Worm (Caenorhabditis elegans) whole organism, L3 larva: Measurements from ENCODE around the gene gadr-3.

Experiments used
- R02D3.7 ChIP-seq: fragments of 150-350 bp; optimal IDR thresholded peaks from 2 replicates; lab custom pipeline; 2014; ENCODE audit warnings: missing biosample characterization, missing genetic modification characterization
- aly-2 ChIP-seq: fragments of 150-350 bp; optimal IDR thresholded peaks from 2 replicates; lab custom pipeline; 2014; ENCODE audit warnings: missing biosample characterization, missing genetic modification characterization
- ama-1 ChIP-seq: fragments of 150-350 bp; optimal IDR thresholded peaks from 2 replicates; lab custom pipeline; 2018
- ceh-82 ChIP-seq: fragments of 150-350 bp; optimal IDR thresholded peaks from 2 replicates; lab custom pipeline; 2014; ENCODE audit warnings: missing biosample characterization, missing genetic modification characterization
- daf-12 ChIP-seq: fragments of 150-350 bp; optimal IDR thresholded peaks from 2 replicates; lab custom pipeline; 2014; ENCODE audit warnings: missing biosample characterization, missing genetic modification reagents, missing genetic modification characterization
- egl-27 ChIP-seq: sonication (generic microtip); optimal IDR thresholded peaks from 4 replicates; lab custom pipeline; 2017; ENCODE audit warnings: missing biosample characterization, missing genetic modification reagents, missing genetic modification characterization
- egl-5 ChIP-seq: fragments of 150-350 bp; optimal IDR thresholded peaks from 2 replicates; lab custom pipeline; 2017; ENCODE audit warnings: missing biosample characterization, missing genetic modification reagents, missing genetic modification characterization, inconsistent platforms
- elt-1 ChIP-seq: fragments of 150-350 bp; optimal IDR thresholded peaks from 2 replicates; lab custom pipeline; 2014; ENCODE audit warnings: missing biosample characterization, missing genetic modification characterization
- elt-2 ChIP-seq: sonication (generic microtip); optimal IDR thresholded peaks from 2 replicates; lab custom pipeline; 2016; ENCODE audit warnings: missing genetic modification reagents, mild to moderate bottlenecking, missing genetic modification characterization, missing compliant biosample characterization
- fkh-10 ChIP-seq: sonication (generic microtip); optimal IDR thresholded peaks from 2 replicates; lab custom pipeline; 2017; ENCODE audit warnings: missing biosample characterization, missing genetic modification reagents, missing genetic modification characterization
- fkh-2 ChIP-seq: fragments of 150-350 bp; optimal IDR thresholded peaks from 2 replicates; lab custom pipeline; 2014; ENCODE audit warnings: missing biosample characterization, missing genetic modification reagents, missing genetic modification characterization
- hmg-11 ChIP-seq: sonication (generic microtip); optimal IDR thresholded peaks from 2 replicates; lab custom pipeline; 2016; ENCODE audit warnings: missing genetic modification characterization, missing compliant biosample characterization
- jun-1 ChIP-seq: fragments of 150-350 bp; optimal IDR thresholded peaks from 2 replicates; lab custom pipeline; 2014; ENCODE audit warnings: missing biosample characterization, missing genetic modification reagents, missing genetic modification characterization
- lin-15B ChIP-seq: fragments of 150-350 bp; optimal IDR thresholded peaks from 2 replicates; lab custom pipeline; 2014; ENCODE audit warnings: missing biosample characterization, missing genetic modification characterization
- lsy-12 ChIP-seq: sonication (generic microtip); optimal IDR thresholded peaks from 2 replicates; lab custom pipeline; 2016; ENCODE audit warnings: mild to moderate bottlenecking, missing genetic modification characterization, missing compliant biosample characterization
- mdl-1 ChIP-seq: fragments of 150-350 bp; optimal IDR thresholded peaks from 2 replicates; lab custom pipeline; 2014; ENCODE audit warnings: missing biosample characterization, missing genetic modification characterization
- mml-1 ChIP-seq: fragments of 150-350 bp; sonication (generic microtip); optimal IDR thresholded peaks from 3 replicates; lab custom pipeline; 2014; ENCODE audit warnings: missing biosample characterization, missing genetic modification characterization
- nhr-11 ChIP-seq: fragments of 150-350 bp; optimal IDR thresholded peaks from 2 replicates; lab custom pipeline; 2014; ENCODE audit warnings: missing biosample characterization, missing genetic modification characterization
- nhr-12 ChIP-seq: fragments of 150-350 bp; optimal IDR thresholded peaks from 2 replicates; lab custom pipeline; 2014; ENCODE audit warnings: missing biosample characterization, missing genetic modification characterization
- nhr-23 ChIP-seq: fragments of 150-350 bp; optimal IDR thresholded peaks from 2 replicates; lab custom pipeline; 2014; ENCODE audit warnings: missing biosample characterization, missing genetic modification reagents, missing genetic modification characterization
- nhr-237 ChIP-seq: fragments of 150-350 bp; optimal IDR thresholded peaks from 2 replicates; lab custom pipeline; 2014; ENCODE audit warnings: missing biosample characterization, missing genetic modification characterization
- nhr-25 ChIP-seq: sonication (generic microtip); optimal IDR thresholded peaks from 2 replicates; lab custom pipeline; 2017; ENCODE audit warnings: missing biosample characterization, missing genetic modification characterization
- nhr-28 ChIP-seq: fragments of 150-350 bp; optimal IDR thresholded peaks from 2 replicates; lab custom pipeline; 2014; ENCODE audit warnings: missing biosample characterization, missing genetic modification characterization
- nhr-43 ChIP-seq: sonication (generic microtip); optimal IDR thresholded peaks from 2 replicates; lab custom pipeline; 2016; ENCODE audit warnings: mild to moderate bottlenecking, missing genetic modification characterization, missing compliant biosample characterization; ENCODE audit not compliant: poor library complexity, severe bottlenecking
- nhr-67 ChIP-seq: fragments of 150-350 bp; optimal IDR thresholded peaks from 2 replicates; lab custom pipeline; 2014; ENCODE audit warnings: missing biosample characterization, missing genetic modification characterization
- nhr-76 ChIP-seq: fragments of 150-350 bp; sonication (generic microtip); optimal IDR thresholded peaks from 5 replicates; lab custom pipeline; 2014; ENCODE audit warnings: missing biosample characterization, missing genetic modification characterization
- nhr-77 ChIP-seq: fragments of 150-350 bp; optimal IDR thresholded peaks from 2 replicates; lab custom pipeline; 2014; ENCODE audit warnings: missing biosample characterization, missing genetic modification characterization
- pha-4 ChIP-seq: fragments of 150-350 bp; optimal IDR thresholded peaks from 2 replicates; lab custom pipeline; 2014; ENCODE audit warnings: missing biosample characterization, missing genetic modification reagents, missing genetic modification characterization
- pqm-1 ChIP-seq: fragments of 150-350 bp; optimal IDR thresholded peaks from 2 replicates; lab custom pipeline; 2017; ENCODE audit warnings: missing biosample characterization, missing genetic modification characterization, inconsistent platforms
- skn-1 ChIP-seq: fragments of 150-350 bp; optimal IDR thresholded peaks from 2 replicates; lab custom pipeline; 2014; ENCODE audit warnings: missing biosample characterization, missing genetic modification characterization
- snpc-4 ChIP-seq: fragments of 150-350 bp; optimal IDR thresholded peaks from 2 replicates; lab custom pipeline; 2014; ENCODE audit warnings: missing biosample characterization, missing genetic modification characterization
- tbx-2 ChIP-seq: sonication (generic microtip); optimal IDR thresholded peaks from 2 replicates; lab custom pipeline; 2016; ENCODE audit warnings: mild to moderate bottlenecking, missing genetic modification characterization, missing compliant biosample characterization
- unc-39 ChIP-seq: sonication (generic microtip); optimal IDR thresholded peaks from 4 replicates; lab custom pipeline; 2017; ENCODE audit warnings: missing biosample characterization, missing genetic modification characterization
- unc-62 ChIP-seq: fragments of 150-350 bp; sonication (generic microtip); optimal IDR thresholded peaks from 4 replicates; lab custom pipeline; 2014; ENCODE audit warnings: missing biosample characterization, missing genetic modification reagents, missing genetic modification characterization
- zag-1 ChIP-seq: fragments of 150-350 bp; optimal IDR thresholded peaks from 2 replicates; lab custom pipeline; 2014; ENCODE audit warnings: missing biosample characterization, missing genetic modification characterization
- ztf-11 ChIP-seq: fragments of 150-350 bp; optimal IDR thresholded peaks from 2 replicates; lab custom pipeline; 2014; ENCODE audit warnings: missing biosample characterization, missing genetic modification characterization

gadr-3 gene

DNA sequence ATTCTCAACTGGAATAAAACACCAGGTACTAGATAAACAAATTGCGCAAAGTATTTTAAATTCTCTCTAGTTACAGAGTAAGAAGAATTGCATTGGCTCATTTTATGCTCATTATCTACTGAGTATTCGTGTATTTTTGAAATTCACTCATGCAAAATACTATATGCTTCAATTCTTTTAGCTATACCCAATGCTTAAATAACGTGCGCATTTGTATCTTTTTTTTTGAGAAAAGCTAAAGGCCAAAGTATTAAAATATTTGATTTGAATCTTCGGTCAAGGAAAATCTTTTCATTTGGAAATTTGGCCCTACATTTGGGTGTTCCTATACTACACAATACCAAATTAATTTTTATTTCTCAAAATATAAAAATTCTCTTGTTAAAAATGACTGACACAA lies 23.8 kb downstream of the gadr-3 start, which contains the start of gene srg-4:
Gene srg-4, minus strand, starts transcription at position 101 of the 400 bp plus-strand sequence.
- TF ChIP-seq mml-1 (tag; lab: Kevin White, UChicago) (no peak), aly-2 (tag; lab: Kevin White, UChicago) (no peak)

DNA sequence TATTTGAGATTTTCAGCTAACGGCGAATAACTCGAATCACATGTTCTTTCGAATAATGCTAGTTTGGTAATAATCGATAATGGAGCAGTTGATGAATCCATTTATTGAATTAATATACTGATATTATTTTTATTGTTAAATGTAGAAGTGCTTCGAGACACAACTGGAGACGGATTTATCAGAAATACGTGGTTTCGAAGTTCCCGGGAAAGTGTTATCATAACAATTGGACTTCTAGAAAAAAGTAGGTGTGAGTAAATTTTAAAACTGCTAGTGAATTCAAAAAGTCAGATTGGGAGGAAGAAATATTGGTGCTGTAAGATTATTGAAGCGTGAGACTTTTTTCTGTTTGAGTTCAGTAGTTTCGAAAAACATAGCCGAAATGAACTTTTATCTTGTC lies 25.7 kb downstream of the gadr-3 start, which contains the start of gene srg-2:
Gene srg-2, minus strand, starts transcription at position 101 of the 400 bp plus-strand sequence.
- no peak for TF ChIP-seq fkh-10 (GFP tag; lab: Kevin White, UChicago)
- no peak for TF ChIP-seq zag-1 (tag; lab: Kevin White, UChicago)

DNA sequence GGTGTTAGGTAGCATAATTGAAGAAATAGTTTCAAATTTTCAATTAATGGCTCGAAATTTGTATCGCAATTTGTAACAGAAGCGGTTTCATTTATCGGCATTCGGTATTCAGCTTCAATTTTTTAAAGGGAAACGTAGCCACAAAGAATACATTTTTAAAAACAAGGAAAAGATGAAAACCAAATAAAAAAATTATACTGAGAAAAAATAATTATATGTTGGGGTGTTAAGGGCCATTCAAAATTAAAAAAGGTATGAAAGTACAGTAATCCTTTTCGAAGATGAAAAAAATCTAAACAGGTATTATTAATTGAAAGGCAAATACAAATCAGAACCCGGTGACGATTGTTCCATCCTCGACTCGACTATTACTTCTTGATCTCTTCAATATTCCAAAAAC lies 27.5 kb downstream of the gadr-3 start, which contains the start of gene srg-1:
Gene srg-1, minus strand, starts transcription at position 101 of the 400 bp plus-strand sequence.
- TF ChIP-seq hmg-11: no peak
- no peak for TF ChIP-seq nhr-76 (tag; lab: Kevin White, UChicago)
- TF ChIP-seq jun-1: no peak
- no peak for TF ChIP-seq lsy-12
- TF ChIP-seq nhr-67: no peak
- no peak for TF ChIP-seq R02D3.7 (tag; lab: Kevin White, UChicago)
- no peak for TF ChIP-seq skn-1 (tag; lab: Kevin White, UChicago)
- TF ChIP-seq pqm-1 (tag; lab: Kevin White, UChicago): no peak
- no peak for TF ChIP-seq nhr-12 (tag; lab: Kevin White, UChicago)
- no peak for TF ChIP-seq nhr-43

DNA sequence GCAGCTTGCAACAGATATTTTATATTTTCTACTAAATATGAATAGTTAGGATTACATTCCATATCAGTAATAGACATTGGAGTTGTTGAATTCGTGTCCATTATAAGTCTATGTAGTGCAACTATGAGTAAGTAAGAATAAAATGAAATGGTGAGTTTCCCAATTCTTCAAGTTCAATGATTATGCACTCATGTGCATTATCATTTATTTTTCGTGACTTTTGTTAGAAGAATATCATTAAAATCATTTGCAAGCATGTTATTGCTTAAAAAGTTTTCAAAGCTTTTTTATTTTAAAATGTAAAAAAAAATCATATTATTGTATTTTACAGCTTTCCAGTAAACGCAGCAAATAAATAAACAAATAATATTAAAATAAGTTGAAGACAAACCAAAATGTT lies 29.1 kb downstream of the gadr-3 start, which contains the start of gene srg-9:
Gene srg-9, minus strand, starts transcription at position 101 of the 400 bp plus-strand sequence.
- no peak for TF ChIP-seq nhr-237 (tag; lab: Kevin White, UChicago)
- no peak for TF ChIP-seq egl-5 (tag; lab: Kevin White, UChicago)
- TF ChIP-seq jun-1: no peak
- no peak for TF ChIP-seq tbx-2 (tag; lab: Kevin White, UChicago)
- TF ChIP-seq daf-12 (tag; lab: Kevin White, UChicago): no peak
- no peak for TF ChIP-seq snpc-4
- no peak for TF ChIP-seq nhr-11 (tag; lab: Kevin White, UChicago)
- no peak for TF ChIP-seq ceh-82 (tag; lab: Kevin White, UChicago)
- no peak for TF ChIP-seq unc-62 (GFP tag; lab: Kevin White, UChicago)
- no peak for TF ChIP-seq pha-4 (tag; lab: Kevin White, UChicago)
- TF ChIP-seq mdl-1 (tag; lab: Kevin White, UChicago): no peak
- TF ChIP-seq unc-39 (tag; lab: Kevin White, UChicago): no peak
- TF ChIP-seq elt-1: no peak
- TF ChIP-seq nhr-12 (tag; lab: Kevin White, UChicago): no peak
- TF ChIP-seq nhr-77 (tag; lab: Kevin White, UChicago): no peak
- TF ChIP-seq egl-27 (tag; lab: Kevin White, UChicago): no peak
- TF ChIP-seq nhr-23 (tag; lab: Kevin White, UChicago): no peak
- TF ChIP-seq ztf-11 (tag; lab: Kevin White, UChicago): no peak

DNA sequence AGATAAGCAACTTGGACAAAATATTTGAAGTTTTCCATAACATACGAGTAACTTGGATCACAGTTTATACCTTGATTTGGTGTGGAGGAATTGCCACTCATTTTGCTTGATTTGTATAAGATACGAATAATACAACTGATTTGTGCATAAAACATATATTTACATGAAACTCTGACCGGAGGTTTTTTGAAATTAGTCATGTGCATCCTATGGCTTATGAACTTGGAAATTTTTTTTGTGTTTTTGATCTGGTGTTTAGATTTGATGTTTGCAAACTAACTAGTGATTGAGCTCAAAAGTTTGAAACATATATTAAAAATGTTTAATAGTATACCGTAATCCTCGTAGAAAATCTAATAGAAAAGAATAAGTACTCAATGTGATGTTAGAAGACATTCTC lies 31.1 kb downstream of the gadr-3 start, which contains the start of gene srg-8:
Gene srg-8, minus strand, starts transcription at position 101 of the 400 bp plus-strand sequence.
- TF ChIP-seq nhr-43 (no peak), jun-1 (no peak), unc-39 (tag; lab: Kevin White, UChicago) (no peak), daf-12 (tag; lab: Kevin White, UChicago) (no peak), nhr-25 (no peak), R02D3.7 (tag; lab: Kevin White, UChicago) (no peak), zag-1 (tag; lab: Kevin White, UChicago) (no peak), nhr-23 (tag; lab: Kevin White, UChicago) (no peak), ama-1 (no peak), mml-1 (tag; lab: Kevin White, UChicago) (no peak), elt-2 (tag; lab: Kevin White, UChicago) (no peak)

DNA sequence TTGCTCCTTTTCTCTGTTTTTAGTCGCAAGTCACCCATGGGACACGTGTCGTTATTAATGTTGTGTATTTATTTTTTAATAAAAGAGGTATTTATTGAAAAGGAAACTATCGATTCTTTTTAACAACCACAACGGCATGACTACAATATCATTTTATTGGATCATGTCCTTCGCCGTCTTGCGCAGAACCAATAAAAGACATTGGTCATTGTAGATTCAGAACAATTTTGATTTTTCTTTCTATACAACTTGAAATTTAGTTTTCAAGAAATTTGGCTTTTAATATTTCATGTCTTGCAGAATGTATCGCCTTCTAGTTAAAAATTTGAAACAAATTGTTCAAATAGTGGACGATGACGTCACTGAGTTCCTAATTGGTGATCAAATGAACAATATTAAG lies 34.3 kb downstream of the gadr-3 start, which contains the start of gene amdh-1:
Gene amdh-1, plus strand, starts transcription at position 301 of the 400 bp plus-strand sequence.
- TF ChIP-seq pqm-1 (tag; lab: Kevin White, UChicago) (no peak), nhr-28 (tag; lab: Kevin White, UChicago) (no peak), fkh-2 (no peak), ama-1 (no peak), R02D3.7 (tag; lab: Kevin White, UChicago) (no peak), nhr-77 (tag; lab: Kevin White, UChicago) (no peak), lin-15B (tag; lab: Kevin White, UChicago) (no peak), hmg-11 (no peak), ceh-82 (tag; lab: Kevin White, UChicago) (no peak), nhr-25 (no peak)
- TF ChIP-seq, all 47 proteins: peak for 0
